Worm (Caenorhabditis elegans) whole organism, young adult: ENCODE data around the gene C56E6.4.

ENCODE experiments used
- F55B11.4 ChIP-seq: sonication (generic microtip); optimal IDR thresholded peaks from 2 replicates; lab custom pipeline; 2016; ENCODE audit warnings: missing compliant biosample characterization, missing genetic modification characterization, borderline replicate concordance; ENCODE audit not compliant: insufficient read depth
- die-1 ChIP-seq: sonication (generic microtip); optimal IDR thresholded peaks from 2 replicates; lab custom pipeline; 2016; ENCODE audit warnings: missing genotype, mild to moderate bottlenecking, missing genetic modification characterization, missing compliant biosample characterization
- egl-44 ChIP-seq: fragments of 200-800 bp; sonication (Bioruptor generic); IDR thresholded peaks from 2 replicates; pipeline ENCODE4 v1.3.6; 2022; ENCODE audit warnings: missing genetic modification reagents, missing genetic modification characterization, missing compliant biosample characterization
- ekl-4 ChIP-seq: fragments of 200-800 bp; sonication (Bioruptor generic); IDR thresholded peaks from 2 replicates; pipeline ENCODE4 v1.3.6; 2022; ENCODE audit warnings: missing genetic modification reagents, missing genetic modification characterization, missing compliant biosample characterization
- snpc-1.1 ChIP-seq: sonication (generic microtip); optimal IDR thresholded peaks from 2 replicates; lab custom pipeline; 2017; ENCODE audit warnings: missing genetic modification characterization, mild to moderate bottlenecking, missing compliant biosample characterization, antibody characterized with exemption, moderate library complexity, missing genotype, missing genetic modification reagents; ENCODE audit not compliant: insufficient read depth
- snpc-3.4 ChIP-seq: sonication (generic microtip); optimal IDR thresholded peaks from 2 replicates; lab custom pipeline; 2017; ENCODE audit warnings: missing genetic modification characterization, mild to moderate bottlenecking, missing compliant biosample characterization, antibody characterized with exemption, moderate library complexity, missing genotype, missing genetic modification reagents
- somi-1 ChIP-seq: fragments of 200-800 bp; sonication (Bioruptor generic); optimal IDR thresholded peaks from 2 replicates; lab custom pipeline; 2018; ENCODE audit warnings: mild to moderate bottlenecking, missing genetic modification characterization, missing compliant biosample characterization
- tlf-1 ChIP-seq: fragments of 200-800 bp; sonication (Bioruptor generic); optimal IDR thresholded peaks from 2 replicates; lab custom pipeline; 2018; ENCODE audit warnings: mild to moderate bottlenecking, missing genetic modification characterization, missing compliant biosample characterization
- ztf-22 ChIP-seq: fragments of 200-800 bp; sonication (Bioruptor generic); optimal IDR thresholded peaks from 2 replicates; lab custom pipeline; 2018; ENCODE audit warnings: mild to moderate bottlenecking, missing genetic modification characterization, moderate library complexity, missing compliant biosample characterization
- ztf-6 ChIP-seq: fragments of 200-800 bp; sonication (Bioruptor generic); IDR thresholded peaks from 2 replicates; pipeline ENCODE4 v1.3.6; 2022; ENCODE audit warnings: missing genetic modification reagents, missing genetic modification characterization, missing compliant biosample characterization

ce11 chrII:6523940-6524339, 4.6 kb downstream of the C56E6.4 start:
- TF ChIP-seq ekl-4 (no peak), F55B11.4 (tag; lab: Kevin White, UChicago) (no peak), die-1 (tag; lab: Kevin White, UChicago) (no peak), egl-44 (GFP tag; lab: Robert Waterston, UW) (no peak), somi-1 (no peak), snpc-1.1 (no peak), snpc-3.4 (tag; lab: Kevin White, UChicago) (no peak), tlf-1 (no peak), ztf-22 (GFP tag; lab: Kevin White, UChicago) (no peak), ztf-6 (GFP tag; lab: Robert Waterston, UW) (no peak)
